Worm (Caenorhabditis elegans) whole organism, midembryonic: ENCODE measurements around the gene C36H8.1.

Experiments used
- T22C8.4 ChIP-seq: fragments of 200-800 bp; sonication (Bioruptor generic); IDR thresholded peaks from 2 replicates; pipeline ENCODE4 v1.3.6; 2022; ENCODE audit warnings: missing genetic modification characterization, missing compliant biosample characterization
- cog-1 ChIP-seq: sonication (generic microtip); optimal IDR thresholded peaks from 2 replicates; lab custom pipeline; 2016; ENCODE audit warnings: missing genetic modification characterization, missing compliant biosample characterization
- flt-1 ChIP-seq: fragments of 200-800 bp; sonication (Bioruptor generic); IDR thresholded peaks from 2 replicates; pipeline ENCODE4 v1.3.6; 2022; ENCODE audit warnings: missing genetic modification characterization, missing compliant biosample characterization
- klf-2 ChIP-seq: fragments of 200-800 bp; sonication (Bioruptor generic); conservative IDR thresholded peaks from 2 replicates; pipeline ENCODE4 v1.3.6; 2022; ENCODE audit warnings: missing genetic modification reagents, missing genetic modification characterization, missing compliant biosample characterization
- med-1 ChIP-seq: sonication (generic microtip); optimal IDR thresholded peaks from 2 replicates; lab custom pipeline; 2017; ENCODE audit warnings: missing genetic modification characterization, mild to moderate bottlenecking, missing compliant biosample characterization, antibody characterized with exemption, missing genetic modification reagents; ENCODE audit not compliant: insufficient read depth
- ref-1 ChIP-seq: fragments of 200-800 bp; sonication (Bioruptor generic); conservative IDR thresholded peaks from 2 replicates; pipeline ENCODE4 v1.3.6; 2022; ENCODE audit warnings: missing genetic modification reagents, missing genetic modification characterization, missing compliant biosample characterization
- ztf-23 ChIP-seq: fragments of 200-800 bp; sonication (Bioruptor generic); IDR thresholded peaks from 2 replicates; pipeline ENCODE4 v1.3.6; 2022; ENCODE audit warnings: missing genetic modification reagents, missing genetic modification characterization, missing compliant biosample characterization
- ztf-29 ChIP-seq: fragments of 200-800 bp; sonication (Bioruptor generic); IDR thresholded peaks from 2 replicates; pipeline ENCODE4 v1.3.6; 2022; ENCODE audit warnings: missing genetic modification reagents, missing genetic modification characterization, missing compliant biosample characterization

ce11 chrIV:12698880-12699279 lies 45.7 kb downstream of the C36H8.1 start:
- TF ChIP-seq ref-1 = no peak
- TF ChIP-seq cog-1 (tag; lab: Kevin White, UChicago) = no peak
- TF ChIP-seq flt-1 (GFP tag; lab: Robert Waterston, UW) = no peak
- no peak for TF ChIP-seq ztf-23
- no peak for TF ChIP-seq klf-2 (GFP tag; lab: Robert Waterston, UW)
- no peak for TF ChIP-seq T22C8.4 (GFP tag; lab: Robert Waterston, UW)
- no peak for TF ChIP-seq med-1
- no peak for TF ChIP-seq ztf-29 (GFP tag; lab: Robert Waterston, UW)
